ENCODE assay signal across 4 fruit fly cellular contexts in the genomic region with DNA sequence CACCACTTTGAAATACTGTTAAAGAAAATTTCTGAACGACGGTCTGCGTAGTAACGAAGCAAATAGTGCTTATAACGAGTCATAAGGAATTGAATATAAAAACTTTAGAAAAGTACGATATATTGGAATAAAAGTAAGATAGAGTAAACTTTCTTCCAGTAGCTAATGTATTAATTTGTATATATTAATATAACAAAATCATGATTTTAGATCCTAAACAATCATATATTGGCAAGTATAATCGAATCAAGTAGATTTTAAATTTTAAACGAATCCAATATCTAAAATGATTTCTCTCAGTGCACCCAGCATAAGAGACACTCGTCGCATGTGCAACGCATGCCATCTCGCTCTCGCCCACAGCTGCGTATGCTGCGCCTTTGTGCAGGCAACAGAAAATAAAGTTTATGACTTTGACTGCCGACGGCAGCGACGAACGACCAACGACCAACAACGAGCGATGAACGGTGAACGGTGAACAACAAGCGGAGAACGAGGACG.
TF ChIP-seq lines count a peak whose summit lies in the region.

No protein-coding gene starts in this region.

- TF ChIP-seq CTCF in whole organism, embryonic (GFP tag; optimal IDR thresholded peaks at IDR 0.05; lab: Kevin White, UChicago): no peak

TF ChIP-seq in whole organism, embryonic, 481 proteins besides CTCF, POLR2A, EP300 and RAD21 (continues in another document):
- TF ChIP-seq Scr (GFP tag; IDR thresholded peaks at IDR 0.05; lab: Robert Waterston, UW; ENCODE audit: partially characterized antibody) (no peak), CG14441 (GFP tag; IDR thresholded peaks at IDR 0.05; lab: Robert Waterston, UW) (no peak), exex (tag; optimal IDR thresholded peaks at IDR 0.05; lab: Kevin White, UChicago) (no peak), knrl (GFP tag; IDR thresholded peaks at IDR 0.05; lab: Robert Waterston, UW; ENCODE audit: partially characterized antibody) (no peak), CG11695 (GFP tag; IDR thresholded peaks at IDR 0.05; lab: Robert Waterston, UW) (no peak), cg (GFP tag; optimal IDR thresholded peaks at IDR 0.05; lab: Kevin White, UChicago) (no peak), CG18262 (tag; optimal IDR thresholded peaks at IDR 0.05; lab: Kevin White, UChicago) (peak; percentile 13), nerfin-1 (tag; optimal IDR thresholded peaks at IDR 0.05; lab: Kevin White, UChicago) (peak; percentile 16), Ravus (GFP tag; IDR thresholded peaks at IDR 0.05; lab: Robert Waterston, UW) (no peak), sr (GFP tag; IDR thresholded peaks at IDR 0.05; lab: Robert Waterston, UW) (no peak), Max (GFP tag; optimal IDR thresholded peaks at IDR 0.05; lab: Kevin White, UChicago) (no peak), Optix (GFP tag; IDR thresholded peaks at IDR 0.05; lab: Robert Waterston, UW) (no peak), CG2678 (tag; optimal IDR thresholded peaks at IDR 0.05; lab: Kevin White, UChicago) (peak; percentile 42), Trl (optimal IDR thresholded peaks at IDR 0.05; lab: Kevin White, UChicago) (no peak), Trl (GFP tag; optimal IDR thresholded peaks at IDR 0.05; lab: Kevin White, UChicago) (no peak), Vsx1 (GFP tag; optimal IDR thresholded peaks at IDR 0.05; lab: Kevin White, UChicago) (no peak), insv (GFP tag; optimal IDR thresholded peaks at IDR 0.05; lab: Kevin White, UChicago) (no peak), Doc3 (GFP tag; IDR thresholded peaks at IDR 0.05; lab: Robert Waterston, UW; ENCODE audit: partially characterized antibody) (no peak), Meics (GFP tag; optimal IDR thresholded peaks at IDR 0.05; lab: Kevin White, UChicago) (peak; percentile 22), CG14014 (GFP tag; IDR thresholded peaks at IDR 0.05; lab: Robert Waterston, UW) (no peak), CG2875 (GFP tag; optimal IDR thresholded peaks at IDR 0.05; lab: Kevin White, UChicago) (no peak), Abd-B (GFP tag; optimal IDR thresholded peaks at IDR 0.05; lab: Kevin White, UChicago) (peak; percentile 48)

TF ChIP-seq in whole organism, prepupa, 60 proteins besides CTCF, POLR2A, EP300 and RAD21 (continues in another document):
- TF ChIP-seq eg (GFP tag; IDR thresholded peaks at IDR 0.05; lab: Robert Waterston, UW) (peak; percentile 76), Sox14 (GFP tag; optimal IDR thresholded peaks at IDR 0.05; lab: Kevin White, UChicago) (peak; percentile 50), OdsH (GFP tag; optimal IDR thresholded peaks at IDR 0.05; lab: Kevin White, UChicago) (peak; percentile 72), Hr4 (GFP tag; optimal IDR thresholded peaks at IDR 0.05; lab: Kevin White, UChicago) (peak; percentile 46), cyc (GFP tag; optimal IDR thresholded peaks at IDR 0.05; lab: Kevin White, UChicago) (peak; percentile 70), CG31627 (GFP tag; optimal IDR thresholded peaks at IDR 0.05; lab: Kevin White, UChicago) (peak; percentile 45), CG10631 (GFP tag; optimal IDR thresholded peaks at IDR 0.05; lab: Kevin White, UChicago) (peak; percentile 68), CG8632 (GFP tag; optimal IDR thresholded peaks at IDR 0.05; lab: Kevin White, UChicago) (peak; percentile 55), CG7368 (GFP tag; optimal IDR thresholded peaks at IDR 0.05; lab: Kevin White, UChicago) (peak; percentile 84), CG16779 (tag; optimal IDR thresholded peaks at IDR 0.05; lab: Kevin White, UChicago) (peak; percentile 76), CG11902 (GFP tag; optimal IDR thresholded peaks at IDR 0.05; lab: Kevin White, UChicago) (peak; percentile 64), Eip93F (GFP tag; optimal IDR thresholded peaks at IDR 0.05; lab: Kevin White, UChicago) (no peak), CG34406 (GFP tag; optimal IDR thresholded peaks at IDR 0.05; lab: Kevin White, UChicago) (peak; percentile 70), Gug (GFP tag; IDR thresholded peaks at IDR 0.05; lab: Robert Waterston, UW) (peak; percentile 57), dsx (GFP tag; optimal IDR thresholded peaks at IDR 0.05; lab: Kevin White, UChicago; ENCODE audit: poor library complexity, severe bottlenecking) (peak; percentile 70), CG8319 (GFP tag; optimal IDR thresholded peaks at IDR 0.05; lab: Kevin White, UChicago) (peak; percentile 86), Ets96B (tag; optimal IDR thresholded peaks at IDR 0.05; lab: Kevin White, UChicago) (peak; percentile 87), pdm3 (GFP tag; optimal IDR thresholded peaks at IDR 0.05; lab: Kevin White, UChicago) (peak; percentile 46), CG6276 (GFP tag; optimal IDR thresholded peaks at IDR 0.05; lab: Kevin White, UChicago) (peak; percentile 71), topi (GFP tag; optimal IDR thresholded peaks at IDR 0.05; lab: Kevin White, UChicago) (peak; percentile 71), Lpt (GFP tag; optimal IDR thresholded peaks at IDR 0.05; lab: Kevin White, UChicago) (peak; percentile 28)

TF ChIP-seq in whole organism, pupa, 21 proteins besides CTCF, POLR2A, EP300 and RAD21:
- peak; percentile 87 for TF ChIP-seq CG17806 (tag; optimal IDR thresholded peaks at IDR 0.05; lab: Kevin White, UChicago)
- TF ChIP-seq CG13204 (GFP tag; optimal IDR thresholded peaks at IDR 0.05; lab: Kevin White, UChicago): peak; percentile 92
- peak; percentile 15 for TF ChIP-seq EcR (GFP tag; optimal IDR thresholded peaks at IDR 0.05; lab: Kevin White, UChicago)
- TF ChIP-seq rn (GFP tag; IDR thresholded peaks at IDR 0.05; lab: Robert Waterston, UW): peak; percentile 41; the same call in 1 of the 2 replicates
- TF ChIP-seq CG9948 (tag; optimal IDR thresholded peaks at IDR 0.05; lab: Kevin White, UChicago): peak; percentile 89
- TF ChIP-seq D1 (tag; optimal IDR thresholded peaks at IDR 0.05; lab: Kevin White, UChicago): peak; percentile 94
- TF ChIP-seq gl (tag; optimal IDR thresholded peaks at IDR 0.05; lab: Kevin White, UChicago): peak; percentile 55
- peak; percentile 73 for TF ChIP-seq Ets98B (GFP tag; IDR thresholded peaks at IDR 0.05; lab: Robert Waterston, UW)
- peak; percentile 52 for TF ChIP-seq Pif1B (GFP tag; optimal IDR thresholded peaks at IDR 0.05; lab: Kevin White, UChicago)
- peak; percentile 87 for TF ChIP-seq CG8159 (tag; optimal IDR thresholded peaks at IDR 0.05; lab: Kevin White, UChicago)
- no peak for TF ChIP-seq CG10348 (GFP tag; IDR thresholded peaks at IDR 0.05; lab: Robert Waterston, UW)
- TF ChIP-seq Pif1A (GFP tag; optimal IDR thresholded peaks at IDR 0.05; lab: Kevin White, UChicago): peak; percentile 57
- TF ChIP-seq CG14655 (GFP tag; optimal IDR thresholded peaks at IDR 0.05; lab: Kevin White, UChicago): peak; percentile 85
- TF ChIP-seq CG32121 (GFP tag; IDR thresholded peaks at IDR 0.05; lab: Robert Waterston, UW): no peak; the same call in 1 of the 2 replicates
- TF ChIP-seq CG8301 (tag; optimal IDR thresholded peaks at IDR 0.05; lab: Kevin White, UChicago): peak; percentile 70
- no peak; the same call in 2 of the 3 replicates for TF ChIP-seq CG4496 (GFP tag; IDR thresholded peaks at IDR 0.05; lab: Robert Waterston, UW)
- peak; percentile 75 for TF ChIP-seq CG15710 (tag; optimal IDR thresholded peaks at IDR 0.05; lab: Kevin White, UChicago)
- peak; percentile 57 for TF ChIP-seq CG34367 (tag; optimal IDR thresholded peaks at IDR 0.05; lab: Kevin White, UChicago)
- peak; percentile 52; the same call in 1 of the 3 replicates for TF ChIP-seq fd96Ca (GFP tag; IDR thresholded peaks at IDR 0.05; lab: Robert Waterston, UW)
- peak; percentile 88 for TF ChIP-seq Snoo (tag; optimal IDR thresholded peaks at IDR 0.05; lab: Kevin White, UChicago)
- TF ChIP-seq CG12605 (GFP tag; IDR thresholded peaks at IDR 0.05; lab: Robert Waterston, UW): peak; percentile 41; the same call in 1 of the 2 replicates

TF ChIP-seq in whole organism, wandering third instar larva, 38 proteins besides CTCF, POLR2A, EP300 and RAD21 (continues in another document):
- TF ChIP-seq Hnf4 (GFP tag; optimal IDR thresholded peaks at IDR 0.05; lab: Kevin White, UChicago): no peak
- TF ChIP-seq psq (GFP tag; optimal IDR thresholded peaks at IDR 0.05; lab: Kevin White, UChicago): peak; percentile 68
- TF ChIP-seq Dif (GFP tag; optimal IDR thresholded peaks at IDR 0.05; lab: Kevin White, UChicago; ENCODE audit: partially characterized antibody): peak; percentile 65
- peak; percentile 45 for TF ChIP-seq Vsx2 (GFP tag; optimal IDR thresholded peaks at IDR 0.05; lab: Kevin White, UChicago; ENCODE audit: partially characterized antibody)
- TF ChIP-seq Dfd (GFP tag; optimal IDR thresholded peaks at IDR 0.05; lab: Kevin White, UChicago): no peak
- TF ChIP-seq Rel (GFP tag; optimal IDR thresholded peaks at IDR 0.05; lab: Kevin White, UChicago): no peak
- TF ChIP-seq Rel (tag; optimal IDR thresholded peaks at IDR 0.05; lab: Kevin White, UChicago): no peak
- TF ChIP-seq rgr (GFP tag; optimal IDR thresholded peaks at IDR 0.05; lab: Kevin White, UChicago): peak; percentile 61
- no peak for TF ChIP-seq pan (optimal IDR thresholded peaks at IDR 0.05; lab: Kevin White, UChicago)
- TF ChIP-seq Mio (GFP tag; optimal IDR thresholded peaks at IDR 0.05; lab: Kevin White, UChicago): no peak
- peak; percentile 79 for TF ChIP-seq h (GFP tag; optimal IDR thresholded peaks at IDR 0.05; lab: Kevin White, UChicago)
- TF ChIP-seq dl (GFP tag; optimal IDR thresholded peaks at IDR 0.05; lab: Kevin White, UChicago; ENCODE audit: insufficient read depth in 1 of 2, partially characterized antibody in 2 of 2): no peak
- TF ChIP-seq dsf (GFP tag; optimal IDR thresholded peaks at IDR 0.05; lab: Kevin White, UChicago; ENCODE audit: borderline replicate concordance): no peak
- no peak for TF ChIP-seq sage (GFP tag; optimal IDR thresholded peaks at IDR 0.05; lab: Kevin White, UChicago)
- peak; percentile 58 for TF ChIP-seq woc (GFP tag; optimal IDR thresholded peaks at IDR 0.05; lab: Kevin White, UChicago)
- TF ChIP-seq HLH106 (tag; optimal IDR thresholded peaks at IDR 0.05; lab: Kevin White, UChicago): peak; percentile 39
- peak; percentile 80 for TF ChIP-seq Sp1 (GFP tag; optimal IDR thresholded peaks at IDR 0.05; lab: Kevin White, UChicago)
- peak; percentile 29 for TF ChIP-seq fru (GFP tag; optimal IDR thresholded peaks at IDR 0.05; lab: Kevin White, UChicago)
- peak; percentile 40 for TF ChIP-seq OdsH (GFP tag; optimal IDR thresholded peaks at IDR 0.05; lab: Kevin White, UChicago)
- TF ChIP-seq CG9705 (GFP tag; optimal IDR thresholded peaks at IDR 0.05; lab: Kevin White, UChicago): no peak
- no peak for TF ChIP-seq N (GFP tag; optimal IDR thresholded peaks at IDR 0.05; lab: Kevin White, UChicago)
- TF ChIP-seq CrebA (GFP tag; optimal IDR thresholded peaks at IDR 0.05; lab: Kevin White, UChicago; ENCODE audit: borderline replicate concordance): no peak
- TF ChIP-seq foxo (GFP tag; optimal IDR thresholded peaks at IDR 0.05; lab: Kevin White, UChicago): peak in 1 of 2 experiments; percentile 63
- TF ChIP-seq br (GFP tag; optimal IDR thresholded peaks at IDR 0.05; lab: Kevin White, UChicago): peak; percentile 18
- no peak for TF ChIP-seq CG32264 (GFP tag; optimal IDR thresholded peaks at IDR 0.05; lab: Kevin White, UChicago)
- TF ChIP-seq dmrt93B (GFP tag; optimal IDR thresholded peaks at IDR 0.05; lab: Kevin White, UChicago): peak; percentile 63
- no peak for TF ChIP-seq ey (GFP tag; optimal IDR thresholded peaks at IDR 0.05; lab: Kevin White, UChicago)
